Worm (Caenorhabditis elegans): ENCODE measurements around the gene glb-10.

DNA sequence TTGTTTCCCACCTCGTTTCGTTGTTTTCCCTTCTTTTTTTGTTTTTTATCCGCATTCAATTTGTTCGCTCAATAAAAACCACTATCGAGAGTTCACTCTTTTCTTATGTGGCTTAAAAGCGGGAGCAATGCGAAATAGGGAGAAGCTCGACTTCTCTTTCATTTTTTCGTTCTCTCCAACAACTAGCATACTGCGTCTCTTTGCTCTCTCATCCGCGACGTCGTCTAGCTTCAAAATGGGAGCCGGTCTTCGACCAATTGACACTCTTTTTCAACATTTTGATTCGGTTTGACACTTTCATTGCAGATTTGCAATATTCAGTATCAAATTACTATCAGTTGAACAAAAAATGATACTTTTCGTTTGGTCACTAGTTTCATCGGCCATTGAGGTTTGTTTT is 35.2 kb downstream of the glb-10 start, which contains the start of gene bpl-1:
- TF ChIP-seq unc-62 (GFP tag; optimal IDR thresholded peaks at IDR 0.05) = no peak
- TF ChIP-seq nhr-23 (tag; optimal IDR thresholded peaks at IDR 0.05) = no peak
- TF ChIP-seq R02D3.7 (tag; optimal IDR thresholded peaks at IDR 0.05) = no peak
